Worm (Caenorhabditis elegans) whole organism, L4 larva: Measurements from ENCODE around the gene ZK892.6.
A peak's percentile ranks its signal among the peaks of the same experiment; 100 is the strongest.
"Not testable (repeated sequence)": the region's sequence is repeated elsewhere in the genome, so short reads cannot be mapped to it uniquely, and the experiment has no call there.

ENCODE experiments used
- F44E2.7 ChIP-seq: fragments of 200-800 bp; sonication (Bioruptor generic); IDR thresholded peaks from 2 replicates; pipeline ENCODE4 v2.1.2; 2022; ENCODE audit warnings: missing genetic modification characterization, missing compliant biosample characterization
- T20F7.1 ChIP-seq: fragments of 200-800 bp; sonication (Bioruptor generic); optimal IDR thresholded peaks from 2 replicates; lab custom pipeline; 2018; ENCODE audit warnings: mild to moderate bottlenecking, missing genetic modification characterization, missing compliant biosample characterization
- T26A8.4 ChIP-seq: fragments of 200-800 bp; sonication (Bioruptor generic); IDR thresholded peaks from 2 replicates; pipeline ENCODE4 v1.3.6; 2022; ENCODE audit warnings: missing genetic modification characterization, missing compliant biosample characterization
- Y105C5A.15 ChIP-seq: fragments of 200-800 bp; sonication (Bioruptor generic); IDR thresholded peaks from 2 replicates; pipeline ENCODE4 v1.3.6; 2022; ENCODE audit warnings: missing genetic modification characterization, missing compliant biosample characterization
- Y5F2A.4 ChIP-seq: fragments of 200-800 bp; sonication (Bioruptor generic); optimal IDR thresholded peaks from 2 replicates; lab custom pipeline; 2018; ENCODE audit warnings: mild to moderate bottlenecking, missing genetic modification characterization, missing compliant biosample characterization
- Y75B8A.6 ChIP-seq: fragments of 200-800 bp; sonication (Bioruptor generic); IDR thresholded peaks from 2 replicates; pipeline ENCODE4 v1.3.6; 2022; ENCODE audit warnings: missing genetic modification reagents, missing genetic modification characterization, missing compliant biosample characterization
- aha-1 ChIP-seq: fragments of 150-350 bp; peaks from one replicate; lab custom pipeline; 2014; ENCODE audit warnings: missing biosample characterization, missing genetic modification characterization
- ama-1 ChIP-seq: fragments of 150-350 bp; optimal IDR thresholded peaks from 2 replicates; lab custom pipeline; 2014; ENCODE audit warnings: inconsistent platforms, mixed read lengths
- arid-1 ChIP-seq: fragments of 200-800 bp; sonication (Bioruptor generic); conservative IDR thresholded peaks from 2 replicates; pipeline ENCODE4 v1.3.6; 2022; ENCODE audit warnings: missing genetic modification reagents, missing genetic modification characterization, missing compliant biosample characterization
- attf-4 ChIP-seq: sonication (generic microtip); optimal IDR thresholded peaks from 3 replicates; lab custom pipeline; 2017; ENCODE audit warnings: missing biosample characterization, missing genetic modification characterization
- ceh-20 ChIP-seq: fragments of 200-800 bp; sonication (Bioruptor generic); IDR thresholded peaks from 2 replicates; pipeline ENCODE4 v1.3.6; 2022; ENCODE audit warnings: missing genetic modification reagents, missing genetic modification characterization, missing compliant biosample characterization
- ceh-28 ChIP-seq: fragments of 150-350 bp; optimal IDR thresholded peaks from 2 replicates; lab custom pipeline; 2014; ENCODE audit warnings: missing biosample characterization, missing genetic modification reagents, missing genetic modification characterization
- ces-1 ChIP-seq: fragments of 150-350 bp; sonication (generic microtip); optimal IDR thresholded peaks from 4 replicates; lab custom pipeline; 2014; ENCODE audit warnings: missing biosample characterization, missing genetic modification reagents, missing genetic modification characterization
- ctbp-1 ChIP-seq: fragments of 200-800 bp; sonication (Bioruptor generic); IDR thresholded peaks from 2 replicates; pipeline ENCODE4 v1.3.6; 2022; ENCODE audit warnings: missing genetic modification reagents, missing genetic modification characterization, missing compliant biosample characterization
- daf-12 ChIP-seq: fragments of 150-350 bp; optimal IDR thresholded peaks from 2 replicates; lab custom pipeline; 2014; ENCODE audit warnings: missing biosample characterization, missing genetic modification reagents, missing genetic modification characterization
- daf-8 ChIP-seq: fragments of 200-800 bp; sonication (Bioruptor generic); IDR thresholded peaks from 2 replicates; pipeline ENCODE4 v1.3.6; 2022; ENCODE audit warnings: missing genetic modification characterization, missing compliant biosample characterization
- dmd-6 ChIP-seq: fragments of 200-800 bp; sonication (Bioruptor generic); IDR thresholded peaks from 2 replicates; pipeline ENCODE4 v1.3.6; 2022; ENCODE audit warnings: missing genetic modification reagents, missing genetic modification characterization, missing compliant biosample characterization
- dpl-1 ChIP-seq: fragments of 150-350 bp; optimal IDR thresholded peaks from 2 replicates; lab custom pipeline; 2014; ENCODE audit warnings: missing biosample characterization, missing genetic modification reagents, missing genetic modification characterization
- egl-43 ChIP-seq: fragments of 200-800 bp; sonication (Bioruptor generic); IDR thresholded peaks from 2 replicates; pipeline ENCODE4 v1.3.6; 2022; ENCODE audit warnings: missing genetic modification reagents, missing genetic modification characterization, missing compliant biosample characterization
- hlh-11 ChIP-seq: fragments of 200-800 bp; sonication (Bioruptor generic); optimal IDR thresholded peaks from 2 replicates; lab custom pipeline; 2018; ENCODE audit warnings: mild to moderate bottlenecking, missing genetic modification characterization, missing compliant biosample characterization
- lin-1 ChIP-seq: fragments of 200-800 bp; sonication (Bioruptor generic); IDR thresholded peaks from 2 replicates; pipeline ENCODE4 v1.3.6; 2022; ENCODE audit warnings: missing genetic modification reagents, missing genetic modification characterization, missing compliant biosample characterization
- lin-39 ChIP-seq: fragments of 150-350 bp; optimal IDR thresholded peaks from 2 replicates; lab custom pipeline; 2014; ENCODE audit warnings: missing biosample characterization, missing genetic modification reagents, missing genetic modification characterization
- mdl-1 ChIP-seq, 2 experiments: fragments of 150-350 bp in 1 of 2; sonication (generic microtip) in 1 of 2; optimal IDR thresholded peaks; 2 replicates each; lab custom pipeline; 2014 to 2017; ENCODE audit warnings: missing biosample characterization in 2 of 2, missing genetic modification characterization in 2 of 2
- mep-1 ChIP-seq: fragments of 150-350 bp; sonication (generic microtip); optimal IDR thresholded peaks from 3 replicates; lab custom pipeline; 2014; ENCODE audit warnings: missing biosample characterization, missing genetic modification characterization
- mes-2 ChIP-seq: sonication (generic microtip); optimal IDR thresholded peaks from 2 replicates; lab custom pipeline; 2016; ENCODE audit warnings: missing genotype, mild to moderate bottlenecking, missing genetic modification characterization, missing compliant biosample characterization; ENCODE audit not compliant: poor library complexity, severe bottlenecking
- nhr-10 ChIP-seq: fragments of 150-350 bp; optimal IDR thresholded peaks from 2 replicates; lab custom pipeline; 2014; ENCODE audit warnings: missing biosample characterization, missing genetic modification characterization
- nhr-102 ChIP-seq: sonication (generic microtip); optimal IDR thresholded peaks from 2 replicates; lab custom pipeline; 2016; ENCODE audit warnings: mild to moderate bottlenecking, missing genetic modification characterization, moderate library complexity, missing compliant biosample characterization
- nhr-11 ChIP-seq: fragments of 150-350 bp; optimal IDR thresholded peaks from 2 replicates; lab custom pipeline; 2014; ENCODE audit warnings: missing biosample characterization, missing genetic modification characterization
- nhr-111 ChIP-seq: fragments of 200-800 bp; sonication (Bioruptor generic); optimal IDR thresholded peaks from 2 replicates; lab custom pipeline; 2018; ENCODE audit warnings: mild to moderate bottlenecking, missing genetic modification characterization, missing compliant biosample characterization
- nhr-48 ChIP-seq: sonication (generic microtip); optimal IDR thresholded peaks from 2 replicates; lab custom pipeline; 2016; ENCODE audit warnings: mild to moderate bottlenecking, missing genetic modification characterization, missing compliant biosample characterization
- nhr-6 ChIP-seq: fragments of 150-350 bp; optimal IDR thresholded peaks from 2 replicates; lab custom pipeline; 2014; ENCODE audit warnings: missing biosample characterization, missing genetic modification characterization
- nhr-77 ChIP-seq: fragments of 150-350 bp; optimal IDR thresholded peaks from 2 replicates; lab custom pipeline; 2014; ENCODE audit warnings: missing biosample characterization, missing genetic modification characterization
- pqm-1 ChIP-seq: sonication (generic microtip); optimal IDR thresholded peaks from 2 replicates; lab custom pipeline; 2017; ENCODE audit warnings: missing biosample characterization, missing genetic modification characterization
- skn-1 ChIP-seq: fragments of 150-350 bp; optimal IDR thresholded peaks from 2 replicates; lab custom pipeline; 2014; ENCODE audit warnings: missing biosample characterization, missing genetic modification characterization
- spr-1 ChIP-seq: sonication (generic microtip); optimal IDR thresholded peaks from 2 replicates; lab custom pipeline; 2016; ENCODE audit warnings: mild to moderate bottlenecking, missing genetic modification characterization, missing compliant biosample characterization
- spr-3 ChIP-seq: fragments of 200-800 bp; sonication (Bioruptor generic); optimal IDR thresholded peaks from 2 replicates; lab custom pipeline; 2018; ENCODE audit warnings: mild to moderate bottlenecking, missing genetic modification characterization, missing compliant biosample characterization
- tra-1 ChIP-seq: fragments of 200-800 bp; sonication (Bioruptor generic); IDR thresholded peaks from 2 replicates; pipeline ENCODE4 v1.3.6; 2022; ENCODE audit warnings: missing genetic modification reagents, missing genetic modification characterization, missing compliant biosample characterization
- unc-62 ChIP-seq, 3 experiments: fragments of 150-350 bp in 1 of 3; sonication (generic microtip); optimal IDR thresholded peaks in 2 of 3; peaks in 1 of 3; 1 replicate in 1 of 3; 2 replicates in 2 of 3; lab custom pipeline; 2014 to 2017; ENCODE audit warnings: missing biosample characterization in 3 of 3, missing genetic modification characterization in 3 of 3, missing genetic modification reagents in 3 of 3, missing genotype in 1 of 3
- zfp-2 ChIP-seq: sonication (generic microtip); optimal IDR thresholded peaks from 2 replicates; lab custom pipeline; 2016; ENCODE audit warnings: mild to moderate bottlenecking, missing genetic modification characterization, missing compliant biosample characterization
- zip-2 ChIP-seq: fragments of 150-350 bp; optimal IDR thresholded peaks from 2 replicates; lab custom pipeline; 2014; ENCODE audit warnings: missing biosample characterization, missing genetic modification characterization
- ztf-7 ChIP-seq: fragments of 150-350 bp; optimal IDR thresholded peaks from 2 replicates; lab custom pipeline; 2014; ENCODE audit warnings: missing biosample characterization, missing genetic modification characterization

The ZK892.6 gene

DNA sequence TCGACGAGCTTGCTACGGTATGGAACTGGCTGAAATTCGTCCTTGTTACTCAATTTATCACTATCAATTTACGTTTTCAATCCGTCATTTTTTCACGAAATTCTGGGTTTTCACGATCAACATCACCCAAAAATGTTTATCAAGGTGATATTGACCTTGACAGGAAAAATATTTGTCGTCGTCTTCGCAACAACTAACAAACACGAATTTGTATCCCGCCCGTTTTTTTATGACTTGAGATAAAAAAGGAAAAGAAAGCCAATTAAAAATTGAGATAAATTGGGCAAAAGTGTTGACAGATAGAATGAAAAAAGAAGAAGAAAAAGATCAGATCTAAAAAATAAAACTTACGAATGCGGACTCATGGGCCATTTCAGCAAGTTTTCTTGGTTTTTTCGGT is 31.0 kb upstream of the ZK892.6 start:
- TF ChIP-seq aha-1 = peak; percentile 88
- no peak for TF ChIP-seq mdl-1 (tag; optimal IDR thresholded peaks at IDR 0.05; lab: Kevin White, UChicago)

DNA sequence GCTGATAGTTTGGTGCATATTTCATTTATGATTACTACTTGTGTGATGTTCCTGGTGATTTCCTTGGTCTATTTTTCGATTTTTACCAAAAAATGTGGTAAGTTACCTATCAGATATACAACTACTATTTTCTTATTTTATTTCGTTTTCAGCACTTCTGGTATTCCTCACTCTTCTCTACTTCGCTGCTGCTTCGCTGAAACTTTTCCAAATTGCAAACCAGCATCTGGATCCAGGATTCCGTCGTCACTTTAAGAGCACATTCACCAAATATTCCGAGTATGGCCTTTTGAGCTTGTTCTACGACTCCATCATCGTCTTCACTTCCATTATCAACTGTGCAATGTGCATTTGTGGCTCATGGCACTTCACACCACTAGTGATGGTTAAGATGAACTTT is 28.6 kb upstream of the ZK892.6 start:
- TF ChIP-seq ceh-20 (GFP tag; lab: Robert Waterston, UW) (no peak), aha-1 (peak; percentile 94)

DNA sequence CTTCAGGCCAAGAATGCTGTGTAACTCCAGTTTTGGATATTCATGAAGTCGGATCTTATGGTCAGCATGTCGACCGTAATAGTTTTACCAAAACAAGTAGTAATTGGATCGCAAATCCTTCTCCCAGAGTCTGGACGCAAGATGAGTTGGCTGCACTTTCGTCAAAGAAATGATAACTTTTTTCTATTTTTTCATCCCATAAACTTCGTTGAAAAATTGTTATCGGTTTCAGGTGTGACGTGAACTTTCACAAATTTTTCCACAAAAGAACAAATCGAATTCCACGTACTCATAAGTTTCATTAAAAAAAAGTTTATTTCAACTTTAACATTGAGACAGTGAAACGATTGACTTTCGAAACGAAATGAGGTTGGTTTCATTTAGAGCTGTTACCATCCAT is 28.0 kb upstream of the ZK892.6 start, which contains the start of gene ZK892.5:
Gene ZK892.5, plus strand, starts transcription at position 301 of the 400 bp plus-strand sequence.
- TF ChIP-seq daf-12 (tag; lab: Kevin White, UChicago) (no peak), ctbp-1 (GFP tag; lab: Robert Waterston, UW) (no peak), Y75B8A.6 (GFP tag; lab: Robert Waterston, UW) (no peak), nhr-48 (tag; lab: Kevin White, UChicago) (no peak), aha-1 (no peak), spr-1 (tag; lab: Kevin White, UChicago) (no peak), pqm-1 (no peak), arid-1 (no peak), nhr-102 (tag; lab: Kevin White, UChicago) (no peak)

DNA sequence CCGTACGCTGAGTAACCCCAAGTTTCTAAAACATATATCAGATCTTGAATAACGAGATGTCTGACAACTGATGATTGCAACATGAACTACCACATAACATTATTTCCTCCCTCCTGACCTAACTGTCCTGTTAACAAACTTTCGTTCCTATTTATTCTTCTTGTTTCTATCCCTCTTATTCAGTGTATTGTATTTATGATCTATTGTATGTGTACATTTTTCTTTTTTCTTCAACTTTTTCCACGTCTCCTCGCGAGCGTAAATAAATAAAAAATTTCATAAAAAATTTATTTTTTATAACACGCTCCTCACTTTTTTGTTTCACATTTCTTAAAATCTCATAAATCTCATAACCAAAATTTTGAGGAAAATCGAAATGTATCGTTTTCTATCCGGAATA is 26.3 kb upstream of the ZK892.6 start, which contains the start of gene ZK892.4:
Gene ZK892.4, plus strand, starts transcription at position 301 of the 400 bp plus-strand sequence.
- TF ChIP-seq Y5F2A.4; pqm-1; Y75B8A.6 (GFP tag; lab: Robert Waterston, UW): not testable (repeated sequence)

DNA sequence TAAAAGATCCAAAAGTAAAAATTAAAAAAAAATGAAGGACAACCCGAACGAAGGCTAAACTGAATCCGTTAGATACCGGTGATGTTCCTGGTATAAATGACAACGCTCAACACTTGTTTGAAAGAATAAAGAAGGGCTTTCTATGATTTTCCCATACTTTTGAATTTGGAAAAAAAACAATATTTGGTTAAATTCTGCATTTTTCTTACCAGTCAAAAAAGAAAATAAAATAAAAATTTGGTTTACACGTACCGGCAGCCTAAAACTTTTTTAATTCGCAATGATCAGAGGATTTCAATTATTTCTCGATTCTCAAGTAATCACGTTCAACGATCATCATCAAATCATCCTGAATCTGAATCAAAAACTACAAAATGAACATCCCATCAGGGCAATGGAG is 21.6 kb upstream of the ZK892.6 start, which contains the start of gene ZK892.3:
Gene ZK892.3, plus strand, starts transcription at position 301 of the 400 bp plus-strand sequence.
- TF ChIP-seq ces-1 = no peak
- no peak for TF ChIP-seq T20F7.1 (GFP tag; lab: Kevin White, UChicago)
- TF ChIP-seq ceh-28 (tag; lab: Kevin White, UChicago) = no peak
- TF ChIP-seq unc-62 (GFP tag; optimal IDR thresholded peaks at IDR 0.05 in 1 of 2; lab: Kevin White, UChicago) = peak in 1 of 2 experiments; percentile 7
- no peak for TF ChIP-seq unc-62 (tag; optimal IDR thresholded peaks at IDR 0.05; lab: Kevin White, UChicago)
- no peak for TF ChIP-seq daf-8 (GFP tag; lab: Robert Waterston, UW)
- no peak for TF ChIP-seq attf-4 (tag; lab: Kevin White, UChicago)
- TF ChIP-seq F44E2.7 = no peak

DNA sequence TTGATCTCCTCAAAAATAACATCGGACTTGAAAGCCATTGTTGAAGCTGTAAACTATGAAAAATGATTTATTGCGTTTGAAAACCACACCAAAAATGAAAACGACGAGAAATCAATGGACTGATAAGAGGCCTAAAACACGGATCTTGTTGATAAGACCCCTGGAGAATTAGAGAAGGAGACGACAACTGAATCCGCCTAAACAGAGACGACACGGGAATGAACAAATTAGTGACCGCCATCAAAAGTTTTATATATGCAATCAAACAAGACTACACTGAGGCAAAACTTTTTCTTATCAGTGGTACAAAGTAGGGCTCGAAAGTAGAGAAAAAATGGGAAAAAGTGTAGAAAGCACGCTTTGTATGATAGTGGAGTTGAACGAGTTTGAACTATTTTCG is 21.1 kb upstream of the ZK892.6 start, which contains the start of gene nlt-1:
Gene nlt-1, minus strand, starts transcription at position 78 of the 400 bp plus-strand sequence.
- TF ChIP-seq mes-2 (tag; lab: Kevin White, UChicago) (peak; percentile 13), mep-1 (tag; lab: Kevin White, UChicago) (peak; percentile 44), mdl-1 (tag; optimal IDR thresholded peaks at IDR 0.05; lab: Kevin White, UChicago) (peak in 1 of 2 experiments; percentile 55), attf-4 (tag; lab: Kevin White, UChicago) (no peak), dpl-1 (no peak), lin-1 (GFP tag; lab: Robert Waterston, UW) (0 out of 2 replicates have a peak, but pooled peaks have one; percentile 44), hlh-11 (tag; lab: Kevin White, UChicago) (peak; percentile 86), zfp-2 (tag; lab: Kevin White, UChicago) (no peak), nhr-6 (peak; percentile 24), nhr-111 (no peak), F44E2.7 (no peak), Y105C5A.15 (no peak), nhr-48 (tag; lab: Kevin White, UChicago) (peak; percentile 70), T20F7.1 (GFP tag; lab: Kevin White, UChicago) (peak; percentile 43), tra-1 (GFP tag; lab: Robert Waterston, UW) (peak; percentile 72; the same call in 1 of the 2 replicates), dmd-6 (GFP tag; lab: Robert Waterston, UW) (peak; percentile 91), nhr-10 (tag; lab: Kevin White, UChicago) (peak; percentile 57), nhr-77 (peak; percentile 93), T26A8.4 (no peak), nhr-102 (tag; lab: Kevin White, UChicago) (peak; percentile 55), zip-2 (tag; lab: Kevin White, UChicago) (no peak), lin-39 (tag; lab: Kevin White, UChicago) (no peak), ama-1 (lab: Kevin White, UChicago) (no peak), Y5F2A.4 (no peak), pqm-1 (peak; percentile 91), nhr-11 (tag; lab: Kevin White, UChicago) (peak; percentile 28), ztf-7 (tag; lab: Kevin White, UChicago) (no peak), skn-1 (tag; lab: Kevin White, UChicago) (no peak), egl-43 (no peak), spr-3 (GFP tag; lab: Kevin White, UChicago) (no peak)
